Worm (Caenorhabditis elegans) whole organism, late embryonic: Measurements from ENCODE around the gene ncs-7.

Experiments
- dmd-4 ChIP-seq: sonication (generic microtip); optimal IDR thresholded peaks from 2 replicates; lab custom pipeline; 2016; ENCODE audit warnings: borderline replicate concordance, missing genetic modification characterization, missing compliant biosample characterization
- rnt-1 ChIP-seq: sonication (generic microtip); optimal IDR thresholded peaks from 2 replicates; lab custom pipeline; 2016; ENCODE audit warnings: missing genetic modification characterization, missing compliant biosample characterization

DNA sequence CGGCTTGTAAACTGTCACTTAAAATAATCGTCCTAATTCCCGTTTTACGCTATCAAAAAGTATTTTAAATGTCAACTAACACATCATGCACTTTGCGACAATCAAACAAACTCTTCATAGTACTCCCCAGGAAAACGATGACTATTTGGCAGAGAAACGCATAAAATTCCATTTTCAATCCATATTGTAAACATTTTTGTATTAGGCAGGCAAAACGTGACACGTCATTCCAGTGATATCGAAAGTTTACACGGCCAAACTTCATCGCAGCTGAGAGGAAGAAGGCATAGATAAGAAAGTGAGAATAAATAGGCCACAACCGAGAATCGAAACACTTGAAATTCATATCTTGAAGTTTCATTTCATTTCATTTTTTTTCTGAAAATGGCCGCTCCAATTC is 14.2 kb upstream of the ncs-7 start, which contains the start of gene lec-9:
- TF ChIP-seq rnt-1 (tag; lab: Kevin White, UChicago) (no peak), dmd-4 (tag; lab: Kevin White, UChicago) (no peak)
